Fruit fly (Drosophila melanogaster): ENCODE data around the gene eIF3g1.

The eIF3g1 gene

dm6 chrX:2591315-2591999 lies 18.7 kb downstream of the eIF3g1 start (continued):
- TF ChIP-seq caup (GFP tag; optimal IDR thresholded peaks at IDR 0.05; ENCODE audit: severe bottlenecking) (peak; percentile 15), scrt (GFP tag; optimal IDR thresholded peaks at IDR 0.05) (peak; percentile 23), CG12769 (tag; optimal IDR thresholded peaks at IDR 0.05) (no peak), chif (GFP tag; optimal IDR thresholded peaks at IDR 0.05) (peak in 1 of 2 experiments; percentile 3), her (GFP tag; optimal IDR thresholded peaks at IDR 0.05) (no peak), cwo (GFP tag; optimal IDR thresholded peaks at IDR 0.05) (peak; percentile 7), CG1233 (GFP tag; optimal IDR thresholded peaks at IDR 0.05) (peak; percentile 37), CG10543 (GFP tag; optimal IDR thresholded peaks at IDR 0.05) (peak; percentile 42), dmrt99B (tag; optimal IDR thresholded peaks at IDR 0.05) (peak; percentile 36), CG10209 (GFP tag; optimal IDR thresholded peaks at IDR 0.05) (peak; percentile 45), CG2120 (GFP tag; optimal IDR thresholded peaks at IDR 0.05) (peak; percentile 63), CG31224 (GFP tag; IDR thresholded peaks at IDR 0.05) (0 out of 2 replicates have a peak, but pooled peaks have one; percentile 24), ind (GFP tag; optimal IDR thresholded peaks at IDR 0.05) (peak; percentile 22), nerfin-1 (tag; optimal IDR thresholded peaks at IDR 0.05) (no peak), CG13775 (GFP tag; optimal IDR thresholded peaks at IDR 0.05) (peak; percentile 21), mirr (GFP tag; optimal IDR thresholded peaks at IDR 0.05) (no peak), eyg (GFP tag; optimal IDR thresholded peaks at IDR 0.05) (no peak), lilli (GFP tag; optimal IDR thresholded peaks at IDR 0.05) (peak; percentile 30), Hsf (GFP tag; optimal IDR thresholded peaks at IDR 0.05) (no peak), Ravus (GFP tag; IDR thresholded peaks at IDR 0.05) (no peak), CG12104 (GFP tag; optimal IDR thresholded peaks at IDR 0.05) (peak; percentile 18), CG15011 (GFP tag; optimal IDR thresholded peaks at IDR 0.05) (peak; percentile 16), jumu (GFP tag; optimal IDR thresholded peaks at IDR 0.05) (no peak), E2f2 (GFP tag; IDR thresholded peaks at IDR 0.05) (no peak), pb (GFP tag; optimal IDR thresholded peaks at IDR 0.05) (no peak), bcd (GFP tag; optimal IDR thresholded peaks at IDR 0.05) (no peak), CG10979 (tag; optimal IDR thresholded peaks at IDR 0.05) (no peak), Atf-2 (GFP tag; optimal IDR thresholded peaks at IDR 0.05) (no peak), chm (GFP tag; IDR thresholded peaks at IDR 0.05) (no peak), Stat92E (GFP tag; optimal IDR thresholded peaks at IDR 0.05) (no peak), CG3281 (GFP tag; optimal IDR thresholded peaks at IDR 0.05) (peak; percentile 64), wek (GFP tag; optimal IDR thresholded peaks at IDR 0.05) (no peak), zf30C (GFP tag; optimal IDR thresholded peaks at IDR 0.05) (peak; percentile 26), CG11696 (GFP tag; IDR thresholded peaks at IDR 0.05) (no peak), CG10274 (GFP tag; optimal IDR thresholded peaks at IDR 0.05) (peak; percentile 22), slbo (GFP tag; IDR thresholded peaks at IDR 0.05) (0 out of 2 replicates have a peak, but pooled peaks have one; percentile 55), Hey (tag; optimal IDR thresholded peaks at IDR 0.05) (no peak), Vsx1 (GFP tag; optimal IDR thresholded peaks at IDR 0.05) (peak; percentile 7), eve (GFP tag; optimal IDR thresholded peaks at IDR 0.05) (no peak), CoRest (tag; optimal IDR thresholded peaks at IDR 0.05) (peak; percentile 48), sna (GFP tag; IDR thresholded peaks at IDR 0.05; ENCODE audit: partially characterized antibody) (no peak), CG7839 (tag; optimal IDR thresholded peaks at IDR 0.05) (peak; percentile 47), Rfx (GFP tag; IDR thresholded peaks at IDR 0.05) (peak; percentile 21; the same call in 1 of the 2 replicates), E2f1 (GFP tag; IDR thresholded peaks at IDR 0.05) (no peak), pita (GFP tag; optimal IDR thresholded peaks at IDR 0.05) (no peak), CG12659 (GFP tag; optimal IDR thresholded peaks at IDR 0.05) (peak; percentile 54), gt (GFP tag; IDR thresholded peaks at IDR 0.05) (no peak), CG18262 (tag; optimal IDR thresholded peaks at IDR 0.05) (peak; percentile 15), CG6272 (GFP tag; IDR thresholded peaks at IDR 0.05) (no peak)
